Fruit fly (Drosophila melanogaster) whole organism: Measurements from ENCODE around the gene CG11367.

Experiments
- CG8478 ChIP-seq: fragments of >200 bp; optimal IDR thresholded peaks from 2 replicates; lab custom pipeline; 2018; ENCODE audit warnings: inconsistent platforms
- Dll ChIP-seq: fragments of >200 bp; optimal IDR thresholded peaks from 2 replicates; lab custom pipeline; 2017
- EcR ChIP-seq, 2 experiments: fragments of >200 bp; optimal IDR thresholded peaks; 2 replicates each; lab custom pipeline; 2017; ENCODE audit warnings: missing biosample characterization in 2 of 2, missing genetic modification characterization in 2 of 2, missing genetic modification reagents in 2 of 2
- pan ChIP-seq: fragments of >200 bp; optimal IDR thresholded peaks from 2 replicates; lab custom pipeline; 2017
- psq ChIP-seq: fragments of >200 bp; optimal IDR thresholded peaks from 2 replicates; lab custom pipeline; 2017
- usp ChIP-seq: fragments of >200 bp; optimal IDR thresholded peaks from 2 replicates; lab custom pipeline; 2017; ENCODE audit warnings: missing biosample characterization, missing genetic modification characterization, mixed read lengths

Gene CG11367

dm6 chr3L:22749987-22750386 is 22.1 kb downstream of the CG11367 start:
- TF ChIP-seq usp (GFP tag; lab: Kevin White, UChicago) (no peak), CG8478 (lab: Kevin White, UChicago) (no peak), Dll (lab: Kevin White, UChicago) (no peak)

- no peak for TF ChIP-seq EcR (GFP tag; optimal IDR thresholded peaks at IDR 0.05; lab: Kevin White, UChicago)
- TF ChIP-seq CG8478 (lab: Kevin White, UChicago): no peak
- no peak for TF ChIP-seq Dll (lab: Kevin White, UChicago)
- no peak for TF ChIP-seq pan
- no peak for TF ChIP-seq usp (GFP tag; lab: Kevin White, UChicago)
These were observed 45.5 kb downstream of the CG11367 start for dm6 chr3L:22773383-22773873.

- TF ChIP-seq Dll (lab: Kevin White, UChicago) (no peak), pan (no peak), EcR (GFP tag; optimal IDR thresholded peaks at IDR 0.05; lab: Kevin White, UChicago) (no peak), usp (GFP tag; lab: Kevin White, UChicago) (no peak), psq (lab: Kevin White, UChicago) (no peak), CG8478 (lab: Kevin White, UChicago) (no peak)
These were observed 46.6 kb downstream of the CG11367 start for dm6 chr3L:22774479-22774878.
